Worm (Caenorhabditis elegans) whole organism, L2 larva: ENCODE data around the gene nkb-3.

ENCODE experiments used
- C34F6.9 ChIP-seq: fragments of 150-350 bp; optimal IDR thresholded peaks from 2 replicates; lab custom pipeline; 2014; ENCODE audit warnings: missing biosample characterization, missing genetic modification characterization
- F13H6.1 ChIP-seq: sonication (generic microtip); optimal IDR thresholded peaks from 2 replicates; lab custom pipeline; 2016; ENCODE audit warnings: missing genetic modification characterization, missing compliant biosample characterization
- R02D3.7 ChIP-seq: fragments of 150-350 bp; optimal IDR thresholded peaks from 2 replicates; lab custom pipeline; 2014; ENCODE audit warnings: missing biosample characterization, missing genetic modification characterization
- Y55F3AM.14 ChIP-seq: fragments of 200-800 bp; sonication (Bioruptor generic); optimal IDR thresholded peaks from 2 replicates; lab custom pipeline; 2018; ENCODE audit warnings: mild to moderate bottlenecking, missing genetic modification characterization, missing compliant biosample characterization
- ZK546.5 ChIP-seq: sonication (generic microtip); optimal IDR thresholded peaks from 2 replicates; lab custom pipeline; 2017; ENCODE audit warnings: missing biosample characterization, missing genetic modification characterization
- blmp-1 ChIP-seq: sonication (generic microtip); optimal IDR thresholded peaks from 2 replicates; lab custom pipeline; 2017; ENCODE audit warnings: missing genetic modification characterization, mild to moderate bottlenecking, missing compliant biosample characterization, antibody characterized with exemption, moderate library complexity; ENCODE audit not compliant: insufficient read depth
- ceh-16 ChIP-seq: fragments of 150-350 bp; optimal IDR thresholded peaks from 2 replicates; lab custom pipeline; 2014; ENCODE audit warnings: missing biosample characterization, missing genetic modification characterization
- ceh-82 ChIP-seq: fragments of 150-350 bp; optimal IDR thresholded peaks from 2 replicates; lab custom pipeline; 2014; ENCODE audit warnings: missing biosample characterization, missing genetic modification characterization
- crh-2 ChIP-seq: sonication (generic microtip); optimal IDR thresholded peaks from 2 replicates; lab custom pipeline; 2017; ENCODE audit warnings: missing biosample characterization, missing genetic modification characterization
- dmd-4 ChIP-seq: sonication (generic microtip); optimal IDR thresholded peaks from 2 replicates; lab custom pipeline; 2017; ENCODE audit warnings: missing biosample characterization, missing genetic modification characterization
- egl-27 ChIP-seq: sonication (generic microtip); optimal IDR thresholded peaks from 3 replicates; lab custom pipeline; 2017; ENCODE audit warnings: missing biosample characterization, missing genetic modification reagents, missing genetic modification characterization
- elt-3 ChIP-seq: sonication (generic microtip); optimal IDR thresholded peaks from 2 replicates; lab custom pipeline; 2017; ENCODE audit warnings: missing biosample characterization, missing genetic modification characterization
- fos-1 ChIP-seq: fragments of 150-350 bp; optimal IDR thresholded peaks from 2 replicates; lab custom pipeline; 2014; ENCODE audit warnings: missing biosample characterization, missing genetic modification characterization
- lin-11 ChIP-seq: fragments of 150-350 bp; sonication (generic microtip); optimal IDR thresholded peaks from 2 replicates; lab custom pipeline; 2014; ENCODE audit warnings: missing biosample characterization, missing genetic modification characterization, inconsistent platforms, mixed read lengths
- lin-13 ChIP-seq: fragments of 150-350 bp; optimal IDR thresholded peaks from 2 replicates; lab custom pipeline; 2014; ENCODE audit warnings: missing biosample characterization, missing genetic modification reagents, missing genetic modification characterization
- lin-39 ChIP-seq: fragments of 150-350 bp; optimal IDR thresholded peaks from 2 replicates; lab custom pipeline; 2014; ENCODE audit warnings: missing biosample characterization, missing genetic modification reagents, missing genetic modification characterization
- mbf-1 ChIP-seq: sonication (generic microtip); optimal IDR thresholded peaks from 2 replicates; lab custom pipeline; 2017; ENCODE audit warnings: missing biosample characterization, missing genetic modification characterization
- nhr-11 ChIP-seq: fragments of 150-350 bp; optimal IDR thresholded peaks from 2 replicates; lab custom pipeline; 2014; ENCODE audit warnings: missing biosample characterization, missing genetic modification characterization
- nhr-129 ChIP-seq: fragments of 150-350 bp; optimal IDR thresholded peaks from 2 replicates; lab custom pipeline; 2014; ENCODE audit warnings: missing biosample characterization, missing genetic modification characterization
- nhr-21 ChIP-seq: fragments of 150-350 bp; optimal IDR thresholded peaks from 2 replicates; lab custom pipeline; 2014; ENCODE audit warnings: missing biosample characterization, missing genetic modification characterization
- nhr-23 ChIP-seq: fragments of 150-350 bp; optimal IDR thresholded peaks from 2 replicates; lab custom pipeline; 2014; ENCODE audit warnings: missing biosample characterization, missing genetic modification reagents, missing genetic modification characterization
- nhr-237 ChIP-seq: fragments of 150-350 bp; optimal IDR thresholded peaks from 2 replicates; lab custom pipeline; 2014; ENCODE audit warnings: missing biosample characterization, missing genetic modification characterization
- nhr-25 ChIP-seq: fragments of 150-350 bp; sonication (generic microtip); optimal IDR thresholded peaks from 3 replicates; lab custom pipeline; 2014; ENCODE audit warnings: missing biosample characterization, missing genetic modification characterization
- nhr-6 ChIP-seq: fragments of 150-350 bp; optimal IDR thresholded peaks from 2 replicates; lab custom pipeline; 2014; ENCODE audit warnings: missing biosample characterization, missing genetic modification characterization
- nhr-77 ChIP-seq: fragments of 150-350 bp; optimal IDR thresholded peaks from 2 replicates; lab custom pipeline; 2014; ENCODE audit warnings: missing biosample characterization, missing genetic modification characterization
- peb-1 ChIP-seq: fragments of 150-350 bp; optimal IDR thresholded peaks from 2 replicates; lab custom pipeline; 2014; ENCODE audit warnings: missing biosample characterization, missing genetic modification characterization
- sem-4 ChIP-seq: fragments of 150-350 bp; optimal IDR thresholded peaks from 2 replicates; lab custom pipeline; 2014; ENCODE audit warnings: missing biosample characterization, missing genetic modification reagents, missing genetic modification characterization
- sma-3 ChIP-seq: sonication (generic microtip); optimal IDR thresholded peaks from 2 replicates; lab custom pipeline; 2016; ENCODE audit warnings: missing genetic modification reagents, missing genetic modification characterization, missing compliant biosample characterization
- sma-9 ChIP-seq, 2 experiments: fragments of 150-350 bp in 1 of 2; sonication (generic microtip) in 1 of 2; optimal IDR thresholded peaks; 2 replicates each; lab custom pipeline; 2014 to 2016; ENCODE audit warnings: missing genetic modification characterization in 2 of 2, mild to moderate bottlenecking in 1 of 2, missing biosample characterization in 1 of 2, missing compliant biosample characterization in 1 of 2, missing genetic modification reagents in 1 of 2, moderate library complexity in 1 of 2
- snpc-4 ChIP-seq: fragments of 150-350 bp; optimal IDR thresholded peaks from 2 replicates; lab custom pipeline; 2014; ENCODE audit warnings: missing biosample characterization, missing genetic modification characterization
- unc-39 ChIP-seq: fragments of 150-350 bp; optimal IDR thresholded peaks from 2 replicates; lab custom pipeline; 2014; ENCODE audit warnings: missing biosample characterization, missing genetic modification characterization
- unc-55 ChIP-seq: fragments of 150-350 bp; sonication (generic microtip); optimal IDR thresholded peaks from 3 replicates; lab custom pipeline; 2014; ENCODE audit warnings: missing biosample characterization, missing genetic modification reagents, missing genetic modification characterization
- unc-62 ChIP-seq: fragments of 150-350 bp; optimal IDR thresholded peaks from 2 replicates; lab custom pipeline; 2014; ENCODE audit warnings: missing biosample characterization, missing genetic modification reagents, missing genetic modification characterization
- ztf-1 ChIP-seq: fragments of 200-800 bp; sonication (Bioruptor generic); conservative IDR thresholded peaks from 2 replicates; pipeline ENCODE4 v1.3.6; 2022; ENCODE audit warnings: missing genetic modification characterization, missing compliant biosample characterization
- ztf-11 ChIP-seq: sonication (generic microtip); optimal IDR thresholded peaks from 2 replicates; lab custom pipeline; 2017; ENCODE audit warnings: missing biosample characterization, missing genetic modification characterization

The nkb-3 gene

DNA sequence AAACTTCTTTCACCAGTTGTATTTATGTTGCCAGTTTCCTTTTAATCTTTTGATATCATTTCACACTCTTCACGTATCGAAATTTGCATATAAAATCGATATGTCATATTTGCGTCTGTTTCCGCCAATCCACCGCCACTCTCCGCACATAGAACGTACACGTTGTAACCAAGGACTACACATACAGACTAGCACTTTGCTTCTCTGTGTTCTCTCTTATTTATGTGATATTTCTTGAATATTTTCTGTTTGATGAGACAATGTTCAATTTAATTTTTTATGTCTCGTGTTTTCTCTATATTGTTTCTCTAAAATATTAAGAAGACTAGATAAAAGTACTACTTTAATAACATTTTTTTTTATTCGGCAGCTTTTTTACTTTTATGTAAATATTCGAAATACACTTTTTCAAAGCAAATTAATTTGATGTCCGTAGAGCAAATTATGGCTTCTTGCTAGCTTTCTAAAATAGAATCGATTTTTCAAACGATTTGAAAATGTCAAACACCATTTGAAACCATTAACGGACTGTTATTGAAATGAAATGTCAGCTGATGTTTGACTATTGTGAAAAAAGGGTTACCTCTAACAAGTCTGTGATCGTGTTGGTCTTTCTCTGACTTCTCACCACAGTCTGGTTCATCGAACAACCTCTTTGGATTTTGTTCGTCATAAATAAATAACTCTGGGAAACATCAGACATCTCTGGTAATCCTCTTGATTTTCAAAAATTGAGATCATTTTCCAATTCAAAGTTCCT lies 17.4 kb downstream of the nkb-3 start:
- TF ChIP-seq mbf-1 (tag; lab: Kevin White, UChicago): no peak
- no peak for TF ChIP-seq blmp-1 (tag; lab: Kevin White, UChicago)
- peak; percentile 58 for TF ChIP-seq crh-2 (tag; lab: Kevin White, UChicago)
- TF ChIP-seq nhr-129 (tag; lab: Kevin White, UChicago): peak; percentile 58

DNA sequence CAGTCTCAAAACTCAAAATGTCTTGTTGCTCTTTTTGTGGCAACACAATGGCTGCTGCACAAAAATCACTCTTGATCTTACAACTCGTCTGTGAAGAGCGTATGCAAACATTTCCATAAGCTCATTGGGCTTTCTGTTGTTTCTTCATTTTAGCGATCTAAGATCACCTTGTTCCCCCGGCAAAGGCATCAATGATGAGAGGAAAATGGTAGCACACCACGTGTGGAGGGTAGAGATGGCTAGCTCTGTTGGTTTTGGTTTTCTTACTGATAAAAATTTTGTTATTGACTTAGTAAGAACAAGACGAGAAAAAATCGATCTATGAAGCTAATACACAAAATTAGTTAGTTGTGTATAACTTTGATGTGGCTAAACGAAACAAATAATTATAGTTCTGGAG lies 22.4 kb downstream of the nkb-3 start:
- TF ChIP-seq sma-9 (GFP tag; optimal IDR thresholded peaks at IDR 0.05; lab: Kevin White, UChicago) (peak; percentile 51), sma-9 (tag; optimal IDR thresholded peaks at IDR 0.05; lab: Kevin White, UChicago) (no peak), elt-3 (tag; lab: Kevin White, UChicago) (no peak)

DNA sequence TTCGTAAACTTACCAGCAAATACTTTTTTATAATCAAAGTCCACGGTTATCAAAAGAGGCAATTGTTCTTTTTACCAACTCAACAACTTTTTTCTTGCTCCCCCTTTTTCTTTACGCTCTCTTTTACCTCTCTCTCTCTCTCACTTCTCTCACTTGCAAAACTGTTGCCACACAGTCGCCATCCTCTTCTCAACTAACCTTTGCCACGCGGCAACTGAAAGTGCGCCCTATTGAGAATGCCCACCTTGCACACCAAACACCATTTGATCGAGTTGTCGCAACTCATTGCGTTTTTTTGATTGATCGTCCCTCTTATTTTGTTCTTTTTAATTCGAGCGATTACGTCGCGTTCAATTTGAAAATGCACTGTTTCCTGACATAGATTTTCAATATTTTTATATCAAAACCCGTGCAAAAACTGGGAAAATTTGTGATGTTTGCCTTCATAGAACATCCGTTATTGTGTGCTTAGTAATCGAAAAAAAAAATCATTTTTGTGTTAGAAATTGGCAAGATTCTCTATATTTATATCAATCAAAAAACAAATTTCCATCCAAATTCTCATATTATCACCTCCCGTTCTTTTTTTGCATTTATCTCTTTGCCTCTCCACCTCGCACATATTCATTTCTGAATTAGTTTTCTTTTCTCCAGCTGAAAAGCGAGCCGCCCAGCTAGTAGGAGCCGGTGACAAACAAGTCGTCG lies 23.5 kb downstream of the nkb-3 start, which contains the start of gene nhr-71:
TSS of gene nhr-71 (plus strand) at position 655 of the 705 bp plus-strand sequence.
- TF ChIP-seq crh-2 (tag; lab: Kevin White, UChicago): peak; percentile 84
- TF ChIP-seq F13H6.1 (tag; lab: Kevin White, UChicago): peak; percentile 10
- no peak for TF ChIP-seq ZK546.5 (tag; lab: Kevin White, UChicago)
- TF ChIP-seq, all 48 proteins: peak for 2

DNA sequence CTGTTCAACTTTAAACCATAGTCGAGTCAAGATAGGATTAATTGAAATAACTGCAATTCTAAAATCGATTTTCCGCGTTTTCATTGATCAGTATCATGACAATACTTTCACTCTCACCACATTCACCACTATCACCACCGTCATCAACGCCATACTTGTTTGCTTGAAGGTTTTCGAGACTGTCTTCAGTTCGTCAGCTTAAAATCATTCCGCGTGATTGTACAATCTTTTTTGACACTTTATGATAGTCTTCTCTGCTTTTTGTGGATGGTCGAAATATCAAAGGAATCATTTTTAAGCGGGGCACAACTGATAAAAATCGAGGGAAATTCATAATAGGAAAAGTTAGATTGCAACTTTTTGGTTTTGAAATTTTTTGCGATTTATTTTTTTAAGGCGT lies 24.1 kb downstream of the nkb-3 start:
- TF ChIP-seq ztf-11 (tag; lab: Kevin White, UChicago): no peak
- no peak for TF ChIP-seq lin-13
- TF ChIP-seq nhr-6: no peak
- no peak for TF ChIP-seq elt-3 (tag; lab: Kevin White, UChicago)
- TF ChIP-seq Y55F3AM.14: no peak
- no peak for TF ChIP-seq unc-39 (tag; lab: Kevin White, UChicago)
- peak; percentile 35 for TF ChIP-seq sma-9 (GFP tag; optimal IDR thresholded peaks at IDR 0.05; lab: Kevin White, UChicago)
- no peak for TF ChIP-seq sma-9 (tag; optimal IDR thresholded peaks at IDR 0.05; lab: Kevin White, UChicago)
- TF ChIP-seq fos-1 (tag; lab: Kevin White, UChicago): peak; percentile 40
- no peak for TF ChIP-seq snpc-4 (tag; lab: Kevin White, UChicago)
- peak; percentile 22 for TF ChIP-seq blmp-1 (tag; lab: Kevin White, UChicago)

DNA sequence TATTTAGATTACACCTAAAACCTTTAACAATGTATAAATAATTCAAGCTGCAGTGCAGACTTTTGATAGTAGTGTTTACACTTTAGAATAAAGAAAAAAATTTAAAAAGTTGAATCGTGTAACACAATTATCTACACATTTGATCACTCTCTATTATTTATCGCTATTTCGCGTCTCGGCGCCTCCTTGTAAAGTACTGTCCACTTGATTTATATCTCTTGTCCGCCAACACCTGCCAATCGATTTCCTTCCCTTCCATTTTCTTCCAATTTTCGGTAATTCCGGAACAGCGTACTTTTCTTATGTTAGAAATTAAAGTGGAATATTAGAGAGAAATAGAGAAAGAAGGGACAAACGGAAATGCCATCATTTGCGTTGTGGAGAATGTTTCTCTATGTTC lies 24.8 kb downstream of the nkb-3 start:
- TF ChIP-seq ceh-82 (tag; lab: Kevin White, UChicago) (no peak), dmd-4 (tag; lab: Kevin White, UChicago) (no peak), ztf-1 (GFP tag; lab: Robert Waterston, UW) (no peak), sem-4 (tag; lab: Kevin White, UChicago) (peak; percentile 72), F13H6.1 (tag; lab: Kevin White, UChicago) (no peak), ceh-16 (tag; lab: Kevin White, UChicago) (peak; percentile 79), mbf-1 (tag; lab: Kevin White, UChicago) (no peak), blmp-1 (tag; lab: Kevin White, UChicago) (peak; percentile 20), nhr-237 (no peak), unc-55 (GFP tag; lab: Kevin White, UChicago) (peak; percentile 6), crh-2 (tag; lab: Kevin White, UChicago) (no peak), sma-9 (GFP tag; optimal IDR thresholded peaks at IDR 0.05; lab: Kevin White, UChicago) (peak; percentile 47), sma-9 (tag; optimal IDR thresholded peaks at IDR 0.05; lab: Kevin White, UChicago) (no peak), nhr-25 (peak; percentile 13)

DNA sequence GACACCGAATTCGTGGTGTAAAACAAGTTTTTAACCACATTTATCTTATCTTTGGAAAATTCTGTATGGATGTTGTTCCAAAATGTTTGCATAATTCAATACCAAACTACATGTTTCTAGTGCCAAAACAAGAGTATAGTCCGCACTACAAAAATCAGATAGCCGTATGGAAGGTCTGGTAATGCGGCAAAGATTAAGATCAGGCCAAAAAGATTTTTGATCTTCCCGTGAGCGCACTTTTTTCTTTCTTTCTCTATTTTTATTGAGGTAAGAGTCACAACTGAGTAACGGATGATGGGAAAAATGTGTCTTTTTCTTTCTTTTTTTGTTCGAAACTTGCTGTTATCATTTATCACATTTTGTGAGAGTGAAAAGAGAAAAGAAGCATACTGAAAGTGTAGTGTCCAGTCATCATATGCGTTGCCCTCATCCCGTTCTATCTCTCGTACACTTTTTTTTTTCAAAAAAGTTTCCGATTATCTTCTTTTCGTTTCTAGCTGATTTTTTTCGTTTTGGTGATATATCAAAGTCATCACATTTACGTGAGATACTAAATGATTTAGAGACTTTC lies 25.7 kb downstream of the nkb-3 start:
- peak; percentile 38 for TF ChIP-seq sma-3 (GFP tag; lab: Kevin White, UChicago)
- TF ChIP-seq lin-39 (tag; lab: Kevin White, UChicago): no peak
- no peak for TF ChIP-seq unc-62 (GFP tag; lab: Kevin White, UChicago)
- peak; percentile 39 for TF ChIP-seq crh-2 (tag; lab: Kevin White, UChicago)
- peak; percentile 77 for TF ChIP-seq nhr-23 (tag; lab: Kevin White, UChicago)
- TF ChIP-seq Y55F3AM.14: no peak
- no peak for TF ChIP-seq peb-1 (tag; lab: Kevin White, UChicago)
- TF ChIP-seq R02D3.7 (tag; lab: Kevin White, UChicago): no peak
- no peak for TF ChIP-seq lin-11
- TF ChIP-seq fos-1 (tag; lab: Kevin White, UChicago): peak; percentile 78
- no peak for TF ChIP-seq elt-3 (tag; lab: Kevin White, UChicago)
- TF ChIP-seq nhr-6: peak; percentile 7
- TF ChIP-seq nhr-129 (tag; lab: Kevin White, UChicago): peak; percentile 55
- no peak for TF ChIP-seq unc-55 (GFP tag; lab: Kevin White, UChicago)
- TF ChIP-seq nhr-21: peak; percentile 60
- no peak for TF ChIP-seq egl-27 (tag; lab: Kevin White, UChicago)
- no peak for TF ChIP-seq mbf-1 (tag; lab: Kevin White, UChicago)
- no peak for TF ChIP-seq nhr-11 (tag; lab: Kevin White, UChicago)
- peak; percentile 23 for TF ChIP-seq nhr-25
- no peak for TF ChIP-seq ceh-16 (tag; lab: Kevin White, UChicago)
- no peak for TF ChIP-seq nhr-77 (tag; lab: Kevin White, UChicago)
- TF ChIP-seq ZK546.5 (tag; lab: Kevin White, UChicago): no peak
- TF ChIP-seq ztf-11 (tag; lab: Kevin White, UChicago): no peak
- peak; percentile 43 for TF ChIP-seq C34F6.9
- peak; percentile 85 for TF ChIP-seq blmp-1 (tag; lab: Kevin White, UChicago)
